Worm (Caenorhabditis elegans) whole organism, L1 larva: ENCODE measurements around the gene ZC374.2.

ENCODE experiments used
- aly-2 ChIP-seq: fragments of 150-350 bp; optimal IDR thresholded peaks from 2 replicates; lab custom pipeline; 2014; ENCODE audit warnings: missing biosample characterization, missing genetic modification characterization
- blmp-1 ChIP-seq: fragments of 150-350 bp; optimal IDR thresholded peaks from 2 replicates; lab custom pipeline; 2014; ENCODE audit warnings: missing biosample characterization, missing genetic modification characterization
- ceh-82 ChIP-seq, 3 experiments: fragments of 150-350 bp in 1 of 3; sonication (generic microtip) in 2 of 3; optimal IDR thresholded peaks; 2 replicates each; lab custom pipeline; 2014 to 2017; ENCODE audit warnings: missing biosample characterization in 3 of 3, missing genetic modification characterization in 3 of 3
- dsc-1 ChIP-seq: sonication (generic microtip); optimal IDR thresholded peaks from 2 replicates; lab custom pipeline; 2016; ENCODE audit warnings: mild to moderate bottlenecking, missing genetic modification characterization, missing compliant biosample characterization
- efl-1 ChIP-seq, 4 experiments: fragments of 150-350 bp; optimal IDR thresholded peaks in 3 of 4; peaks in 1 of 4; 1 replicate in 1 of 4; 2 replicates in 3 of 4; lab custom pipeline; 2014; ENCODE audit warnings: missing biosample characterization in 2 of 4, missing genetic modification characterization in 2 of 4, missing genetic modification reagents in 2 of 4
- elt-2 ChIP-seq: sonication (generic microtip); optimal IDR thresholded peaks from 2 replicates; lab custom pipeline; 2016; ENCODE audit warnings: missing genetic modification characterization, mild to moderate bottlenecking, inconsistent platforms, missing compliant biosample characterization, missing genetic modification reagents
- elt-3 ChIP-seq, 6 experiments: fragments of 150-350 bp in 1 of 6; sonication (generic microtip); optimal IDR thresholded peaks; 2 replicates each; lab custom pipeline; 2017 to 2018; ENCODE audit warnings: missing biosample characterization in 6 of 6, missing genetic modification characterization in 6 of 6, inconsistent platforms in 1 of 6
- ets-5 ChIP-seq: fragments of 200-800 bp; sonication (Bioruptor generic); IDR thresholded peaks from 2 replicates; pipeline ENCODE4 v1.3.6; 2022; ENCODE audit warnings: missing genetic modification characterization, missing compliant biosample characterization
- fkh-8 ChIP-seq: sonication (generic microtip); optimal IDR thresholded peaks from 2 replicates; lab custom pipeline; 2016; ENCODE audit warnings: mild to moderate bottlenecking, missing genetic modification characterization, missing compliant biosample characterization
- fos-1 ChIP-seq: fragments of 150-350 bp; optimal IDR thresholded peaks from 2 replicates; lab custom pipeline; 2014; ENCODE audit warnings: missing biosample characterization, missing genetic modification characterization
- hpl-2 ChIP-seq: fragments of 150-350 bp; optimal IDR thresholded peaks from 2 replicates; lab custom pipeline; 2014; ENCODE audit warnings: missing biosample characterization, missing genetic modification reagents, missing genetic modification characterization
- irx-1 ChIP-seq: sonication (generic microtip); optimal IDR thresholded peaks from 2 replicates; lab custom pipeline; 2016; ENCODE audit warnings: missing genetic modification characterization, missing compliant biosample characterization
- lin-14 ChIP-seq: fragments of 200-800 bp; sonication (Bioruptor generic); optimal IDR thresholded peaks from 2 replicates; lab custom pipeline; 2018; ENCODE audit warnings: mild to moderate bottlenecking, missing genetic modification characterization, moderate library complexity, missing compliant biosample characterization
- lsy-2 ChIP-seq, 2 experiments: fragments of 150-350 bp; optimal IDR thresholded peaks; 2 replicates each; lab custom pipeline; 2014; ENCODE audit warnings: missing biosample characterization in 2 of 2, missing genetic modification characterization in 2 of 2
- mab-9 ChIP-seq: fragments of 200-800 bp; sonication (Bioruptor generic); IDR thresholded peaks from 2 replicates; pipeline ENCODE4 v1.3.6; 2022; ENCODE audit warnings: missing genetic modification reagents, missing genetic modification characterization, missing compliant biosample characterization
- mef-2 ChIP-seq: fragments of 150-350 bp; optimal IDR thresholded peaks from 2 replicates; lab custom pipeline; 2014; ENCODE audit warnings: missing biosample characterization, missing genetic modification characterization
- mep-1 ChIP-seq: fragments of 150-350 bp; optimal IDR thresholded peaks from 2 replicates; lab custom pipeline; 2014; ENCODE audit warnings: missing biosample characterization, missing genetic modification characterization
- nhr-19 ChIP-seq: fragments of 200-800 bp; sonication (Bioruptor generic); conservative IDR thresholded peaks from 2 replicates; pipeline ENCODE4 v1.3.6; 2022; ENCODE audit warnings: missing genetic modification characterization, missing compliant biosample characterization
- nhr-237 ChIP-seq: fragments of 150-350 bp; optimal IDR thresholded peaks from 2 replicates; lab custom pipeline; 2014; ENCODE audit warnings: missing biosample characterization, missing genetic modification characterization
- nhr-47 ChIP-seq: sonication (generic microtip); optimal IDR thresholded peaks from 2 replicates; lab custom pipeline; 2016; ENCODE audit warnings: mild to moderate bottlenecking, missing genetic modification characterization, moderate library complexity, missing compliant biosample characterization
- nhr-71 ChIP-seq: sonication (generic microtip); optimal IDR thresholded peaks from 2 replicates; lab custom pipeline; 2016; ENCODE audit warnings: mild to moderate bottlenecking, missing genetic modification characterization, moderate library complexity, missing compliant biosample characterization
- nhr-76 ChIP-seq: sonication (generic microtip); optimal IDR thresholded peaks from 2 replicates; lab custom pipeline; 2017; ENCODE audit warnings: missing biosample characterization, missing genetic modification characterization
- nhr-84 ChIP-seq: sonication (generic microtip); optimal IDR thresholded peaks from 2 replicates; lab custom pipeline; 2017; ENCODE audit warnings: missing biosample characterization, missing genetic modification characterization
- nhr-90 ChIP-seq: sonication (generic microtip); optimal IDR thresholded peaks from 2 replicates; lab custom pipeline; 2016; ENCODE audit warnings: mild to moderate bottlenecking, missing genetic modification characterization, missing compliant biosample characterization; ENCODE audit not compliant: poor library complexity
- pag-3 ChIP-seq: sonication (generic microtip); optimal IDR thresholded peaks from 2 replicates; lab custom pipeline; 2017; ENCODE audit warnings: missing genetic modification characterization, mild to moderate bottlenecking, missing compliant biosample characterization, antibody characterized with exemption, borderline replicate concordance; ENCODE audit not compliant: insufficient read depth
- pax-3 ChIP-seq: fragments of 200-800 bp; sonication (Bioruptor generic); optimal IDR thresholded peaks from 2 replicates; lab custom pipeline; 2018; ENCODE audit warnings: mild to moderate bottlenecking, missing genetic modification characterization, moderate library complexity, missing compliant biosample characterization
- rnt-1 ChIP-seq: sonication (generic microtip); optimal IDR thresholded peaks from 2 replicates; lab custom pipeline; 2016; ENCODE audit warnings: mild to moderate bottlenecking, missing genetic modification characterization, moderate library complexity, missing compliant biosample characterization
- snu-23 ChIP-seq: sonication (generic microtip); optimal IDR thresholded peaks from 2 replicates; lab custom pipeline; 2016; ENCODE audit warnings: missing genetic modification characterization, missing compliant biosample characterization
- sox-4 ChIP-seq: sonication (generic microtip); optimal IDR thresholded peaks from 2 replicates; lab custom pipeline; 2016; ENCODE audit warnings: missing genetic modification characterization, missing compliant biosample characterization
- sup-37 ChIP-seq: fragments of 200-800 bp; sonication (Bioruptor generic); optimal IDR thresholded peaks from 2 replicates; lab custom pipeline; 2018; ENCODE audit warnings: mild to moderate bottlenecking, missing genetic modification characterization, missing compliant biosample characterization
- tbx-2 ChIP-seq: sonication (generic microtip); optimal IDR thresholded peaks from 2 replicates; lab custom pipeline; 2016; ENCODE audit warnings: missing genetic modification characterization, missing compliant biosample characterization
- unc-130 ChIP-seq: fragments of 150-350 bp; optimal IDR thresholded peaks from 2 replicates; lab custom pipeline; 2017; ENCODE audit warnings: missing biosample characterization, missing genetic modification characterization, inconsistent platforms
- unc-86 ChIP-seq: sonication (generic microtip); optimal IDR thresholded peaks from 2 replicates; lab custom pipeline; 2016; ENCODE audit warnings: missing genetic modification characterization, missing compliant biosample characterization
- unc-98 ChIP-seq: fragments of 200-800 bp; sonication (Bioruptor generic); IDR thresholded peaks from 2 replicates; pipeline ENCODE4 v1.3.6; 2022; ENCODE audit warnings: missing genetic modification characterization, missing compliant biosample characterization
- vab-15 ChIP-seq: sonication (generic microtip); optimal IDR thresholded peaks from 2 replicates; lab custom pipeline; 2017; ENCODE audit warnings: missing genotype, mild to moderate bottlenecking, missing genetic modification characterization, missing compliant biosample characterization
- zag-1 ChIP-seq: fragments of 150-350 bp; optimal IDR thresholded peaks from 2 replicates; lab custom pipeline; 2014; ENCODE audit warnings: missing biosample characterization, missing genetic modification characterization

The ZC374.2 gene

DNA sequence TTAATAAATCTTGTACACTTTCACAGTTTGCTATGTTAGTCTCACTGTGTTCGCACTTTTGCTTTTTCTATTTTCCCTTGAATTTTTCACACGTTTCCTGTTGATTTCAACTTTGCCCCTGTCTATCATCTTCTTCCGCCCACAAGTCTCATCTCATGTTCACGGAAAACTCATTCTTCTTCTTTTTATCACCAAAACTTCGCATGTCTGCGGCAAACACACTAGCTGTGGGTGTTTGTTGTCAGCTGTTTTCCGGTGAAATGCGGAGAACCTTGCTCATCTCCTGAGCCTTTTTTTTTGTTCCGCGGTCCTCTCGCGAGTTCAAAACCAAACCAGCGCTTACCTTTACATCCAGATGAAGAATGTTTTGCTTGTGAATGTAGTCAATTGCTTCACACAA lies 21.2 kb upstream of the ZC374.2 start:
- TF ChIP-seq sox-4 (tag; lab: Kevin White, UChicago) = no peak
- peak; percentile 36 for TF ChIP-seq blmp-1
- no peak for TF ChIP-seq efl-1 (optimal IDR thresholded peaks at IDR 0.05; lab: Kevin White, UChicago)
- peak in 1 of 2 experiments; percentile 23 for TF ChIP-seq efl-1 (GFP tag; optimal IDR thresholded peaks at IDR 0.05 in 1 of 2; lab: Kevin White, UChicago)
- TF ChIP-seq nhr-84 (tag; lab: Kevin White, UChicago) = no peak
- peak; percentile 40 for TF ChIP-seq unc-130 (tag; lab: Kevin White, UChicago)
- TF ChIP-seq nhr-90 (tag; lab: Kevin White, UChicago) = no peak
- no peak for TF ChIP-seq nhr-19 (GFP tag; lab: Robert Waterston, UW)
- TF ChIP-seq lin-14 (GFP tag; lab: Kevin White, UChicago) = peak; percentile 81
- TF ChIP-seq rnt-1 (tag; lab: Kevin White, UChicago) = peak; percentile 78
- TF ChIP-seq ets-5 (GFP tag; lab: Robert Waterston, UW) = no peak
- TF ChIP-seq nhr-71 (tag; lab: Kevin White, UChicago) = peak; percentile 38
- no peak for TF ChIP-seq unc-86

DNA sequence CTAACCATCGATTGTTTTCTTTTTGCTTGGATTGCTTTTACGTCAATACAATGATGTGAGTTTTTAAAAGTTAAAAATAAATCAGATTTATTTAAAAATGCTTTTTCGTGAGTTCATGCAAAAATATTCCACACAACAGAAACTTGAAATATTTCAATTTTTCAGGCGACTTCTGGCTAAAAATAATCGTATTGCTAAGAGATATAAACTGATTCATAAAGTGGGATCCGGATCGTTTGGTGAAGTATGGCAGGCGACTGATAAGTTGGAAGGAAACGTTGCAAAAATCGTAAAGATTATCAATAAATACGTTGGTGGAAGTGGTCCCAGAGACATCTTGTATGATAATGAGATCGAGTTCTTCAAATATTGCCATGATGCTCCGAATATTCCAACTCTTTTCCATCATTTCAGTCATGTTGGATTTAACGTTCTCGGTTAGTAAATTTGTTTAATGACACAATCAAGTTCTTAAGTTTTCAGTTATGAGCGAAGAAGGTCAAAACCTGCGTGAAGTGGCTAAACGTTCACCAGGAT lies 13.3 kb upstream of the ZC374.2 start, which contains the start of gene ZC373.3:
Gene ZC373.3, plus strand, starts transcription at position 51 of the 537 bp plus-strand sequence.
- TF ChIP-seq tbx-2 (tag; lab: Kevin White, UChicago) (no peak), pag-3 (no peak), unc-98 (no peak), lsy-2 (tag; optimal IDR thresholded peaks at IDR 0.05; lab: Kevin White, UChicago) (no peak), efl-1 (optimal IDR thresholded peaks at IDR 0.05; lab: Kevin White, UChicago) (no peak), efl-1 (GFP tag; optimal IDR thresholded peaks at IDR 0.05 in 1 of 2; lab: Kevin White, UChicago) (no peak), mep-1 (tag; lab: Kevin White, UChicago) (no peak), irx-1 (tag; lab: Kevin White, UChicago) (no peak), fos-1 (no peak), vab-15 (tag; lab: Kevin White, UChicago) (no peak), nhr-47 (no peak), nhr-90 (tag; lab: Kevin White, UChicago) (no peak)

DNA sequence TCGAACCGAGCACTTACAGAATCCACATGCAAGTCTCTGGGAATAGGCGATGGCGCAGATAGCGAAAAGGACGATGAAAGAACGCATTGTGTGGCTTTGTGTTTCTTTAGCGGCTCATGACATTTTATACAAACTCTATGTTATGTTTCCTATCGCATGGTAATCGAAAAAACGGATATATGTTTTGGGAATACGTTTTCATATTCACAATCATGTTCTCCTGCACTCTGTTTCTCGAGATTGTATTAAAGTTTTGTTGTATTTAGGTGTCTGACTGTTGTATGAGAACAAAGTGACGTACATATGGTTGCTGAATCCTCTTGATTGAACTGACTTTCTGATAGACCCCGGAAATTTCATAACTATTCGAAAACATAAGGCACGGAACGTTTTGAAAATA lies 11.1 kb upstream of the ZC374.2 start, which contains the start of gene ZC373.2:
Gene ZC373.2, minus strand, starts transcription at position 101 of the 400 bp plus-strand sequence.
- TF ChIP-seq ceh-82 (tag; optimal IDR thresholded peaks at IDR 0.05; lab: Kevin White, UChicago) = no peak
- no peak for TF ChIP-seq blmp-1
- TF ChIP-seq dsc-1 (tag; lab: Kevin White, UChicago) = no peak
- no peak for TF ChIP-seq zag-1 (tag; lab: Kevin White, UChicago)
- TF ChIP-seq, all 84 proteins: peak for 0

DNA sequence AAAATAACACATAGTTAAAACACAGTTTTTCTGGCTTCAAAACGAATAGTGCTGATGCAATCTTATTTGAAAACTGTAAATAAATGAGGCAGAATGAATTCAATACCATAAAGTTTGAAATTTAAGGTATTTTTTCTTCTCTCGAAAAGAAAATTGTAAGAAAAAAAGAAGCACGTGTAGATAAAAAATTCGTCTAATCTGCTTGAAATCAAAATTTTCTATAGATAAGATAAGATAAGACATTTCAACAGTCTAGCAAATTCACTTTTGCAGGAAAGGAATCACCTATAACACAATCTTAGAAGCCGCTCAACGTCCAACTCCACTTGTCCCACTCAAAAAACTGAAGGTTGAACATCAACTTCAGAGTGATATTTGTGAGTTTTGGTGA lies 7.2 kb upstream of the ZC374.2 start:
- TF ChIP-seq mab-9 (GFP tag; lab: Robert Waterston, UW) (no peak), vab-15 (tag; lab: Kevin White, UChicago) (no peak), nhr-237 (tag; lab: Kevin White, UChicago) (no peak), elt-2 (tag; lab: Kevin White, UChicago) (peak; percentile 78), hpl-2 (GFP tag; lab: Kevin White, UChicago) (no peak), snu-23 (no peak), dsc-1 (tag; lab: Kevin White, UChicago) (no peak), mef-2 (tag; lab: Kevin White, UChicago) (no peak), blmp-1 (peak; percentile 13), pax-3 (tag; lab: Kevin White, UChicago) (no peak), fkh-8 (tag; lab: Kevin White, UChicago) (no peak), nhr-76 (no peak), elt-3 (tag; optimal IDR thresholded peaks at IDR 0.05; lab: Kevin White, UChicago) (peak in 3 of 6 experiments; percentile 14 to 34 (median 27)), ceh-82 (tag; optimal IDR thresholded peaks at IDR 0.05; lab: Kevin White, UChicago) (no peak), lin-14 (GFP tag; lab: Kevin White, UChicago) (no peak), sup-37 (GFP tag; lab: Kevin White, UChicago) (no peak), aly-2 (no peak)
